Worm (Caenorhabditis elegans): Measurements from ENCODE around the gene ntl-3.
"Not testable (repeated sequence)": the region's sequence is repeated elsewhere in the genome, so short reads cannot be mapped to it uniquely, and the experiment has no call there.

ntl-3 gene

ce11 chrIII:11792295-11793256, 53.7 kb downstream of the ntl-3 start, which contains the start of gene C24H11.2 (continued):
- peak; percentile 69 for TF ChIP-seq nhr-111 (GFP tag; optimal IDR thresholded peaks at IDR 0.05)
- peak; percentile 77 for TF ChIP-seq vab-7 (GFP tag; IDR thresholded peaks at IDR 0.05)
- TF ChIP-seq nhr-102 (tag; optimal IDR thresholded peaks at IDR 0.05), result peak; percentile 59
- peak; percentile 62; the same call in 1 of the 2 replicates for TF ChIP-seq ceh-20 (GFP tag; IDR thresholded peaks at IDR 0.05)
- TF ChIP-seq dmd-6 (GFP tag; IDR thresholded peaks at IDR 0.05), result peak; percentile 65
- peak; percentile 53 for TF ChIP-seq set-16 (GFP tag; IDR thresholded peaks at IDR 0.05)
- TF ChIP-seq F26F4.8 (GFP tag; conservative IDR thresholded peaks at IDR 0.05), result peak; percentile 96
- peak; percentile 59 to 85 for TF ChIP-seq daf-16 (GFP tag; optimal IDR thresholded peaks at IDR 0.05)
- peak; percentile 75 for TF ChIP-seq daf-16 (tag; optimal IDR thresholded peaks at IDR 0.05)
- TF ChIP-seq tra-1 (GFP tag; IDR thresholded peaks at IDR 0.05), result peak; percentile 91
- peak; percentile 61 for TF ChIP-seq aha-1 (tag)
- TF ChIP-seq spr-3 (GFP tag; optimal IDR thresholded peaks at IDR 0.05), result peak; percentile 56
- peak; percentile 17 for TF ChIP-seq nhr-48 (tag; optimal IDR thresholded peaks at IDR 0.05)
- peak; percentile 60; the same call in 1 of the 2 replicates for TF ChIP-seq zfp-3 (GFP tag; conservative IDR thresholded peaks at IDR 0.05)
- 0 out of 2 replicates have a peak, but pooled peaks have one; percentile 46 for TF ChIP-seq F44E2.7 (GFP tag; IDR thresholded peaks at IDR 0.05)

ce11 chrIII:11789480-11789879, 56.8 kb downstream of the ntl-3 start:
- TF ChIP-seq pha-4 (GFP tag; IDR thresholded peaks at IDR 0.05) (no peak), pha-4 (tag; optimal IDR thresholded peaks at IDR 0.05) (no peak), zfp-2 (tag; optimal IDR thresholded peaks at IDR 0.05) (no peak), rbr-2 (tag; optimal IDR thresholded peaks at IDR 0.05) (no peak), fkh-10 (GFP tag; optimal IDR thresholded peaks at IDR 0.05) (no peak), dmd-6 (GFP tag; IDR thresholded peaks at IDR 0.05) (no peak), zip-2 (tag; optimal IDR thresholded peaks at IDR 0.05) (no peak), vab-7 (GFP tag; IDR thresholded peaks at IDR 0.05) (no peak), dmd-9 (GFP tag; IDR thresholded peaks at IDR 0.05) (no peak), dmd-8 (GFP tag; IDR thresholded peaks at IDR 0.05) (no peak), mxl-2 (GFP tag; conservative IDR thresholded peaks at IDR 0.05) (no peak)

- TF ChIP-seq hlh-11 (tag; optimal IDR thresholded peaks at IDR 0.05); madf-9 (GFP tag; conservative IDR thresholded peaks at IDR 0.05); ceh-82 (tag; optimal IDR thresholded peaks at IDR 0.05): not testable (repeated sequence)
Observed at ce11 chrIII:11787376-11787775, 58.9 kb downstream of the ntl-3 start, which contains the start of gene C24H11.1. TSS of gene C24H11.1 (plus strand) at chrIII:11787676.

ce11 chrIII:11785961-11786360, 60.3 kb downstream of the ntl-3 start, which contains the start of gene tbx-38:
TSS of gene tbx-38 (minus strand) at chrIII:11786061.
- TF ChIP-seq lim-7 (GFP tag; IDR thresholded peaks at IDR 0.05) (0 out of 2 replicates have a peak, but pooled peaks have one; percentile 39), cey-2 (tag; optimal IDR thresholded peaks at IDR 0.05; ENCODE audit: borderline replicate concordance, insufficient read depth) (no peak), T26A8.4 (GFP tag; IDR thresholded peaks at IDR 0.05) (no peak)

ce11 chrIII:11781800-11782199, 64.5 kb downstream of the ntl-3 start, which contains the start of gene srd-74:
TSS of gene srd-74 (plus strand) at chrIII:11782100.
- TF ChIP-seq aha-1 (tag) (peak; percentile 58), zag-1 (tag; optimal IDR thresholded peaks at IDR 0.05) (no peak)
